Fruit fly (Drosophila melanogaster) whole organism, embryonic: ENCODE data around the gene Atat.
A peak's percentile ranks its signal among the peaks of the same experiment; 100 is the strongest.

Experiments used
- ATbp ChIP-seq: fragments of 200-800 bp; sonication (Bioruptor generic); optimal IDR thresholded peaks from 2 replicates; lab custom pipeline; 2017; ENCODE audit warnings: missing biosample characterization, mild to moderate bottlenecking, missing genetic modification characterization, missing genetic modification reagents
- Adf1 ChIP-seq: fragments of 200-800 bp; sonication (Bioruptor generic); IDR thresholded peaks from 2 replicates; pipeline ENCODE4 v1.3.6; 2022; ENCODE audit warnings: missing biosample characterization, missing genetic modification characterization
- Atf-2 ChIP-seq: fragments of 200-800 bp; sonication (Bioruptor generic); optimal IDR thresholded peaks from 2 replicates; lab custom pipeline; 2016; ENCODE audit warnings: missing biosample characterization, missing genetic modification characterization
- Bteb2 ChIP-seq: fragments of 200-800 bp; sonication (Bioruptor generic); optimal IDR thresholded peaks from 2 replicates; lab custom pipeline; 2016; ENCODE audit warnings: missing biosample characterization, missing genetic modification characterization
- CG10274 ChIP-seq: fragments of 200-800 bp; sonication (Bioruptor generic); optimal IDR thresholded peaks from 3 replicates; lab custom pipeline; 2017; ENCODE audit warnings: missing biosample characterization, mild to moderate bottlenecking, missing genetic modification characterization
- CG11093 ChIP-seq: fragments of 200-800 bp; sonication (Bioruptor generic); IDR thresholded peaks from 3 replicates; pipeline ENCODE4 v1.3.6; 2022; ENCODE audit warnings: missing biosample characterization, missing genetic modification characterization
- CG11456 ChIP-seq: fragments of 200-800 bp; sonication (Bioruptor generic); IDR thresholded peaks from 3 replicates; pipeline ENCODE4 v1.3.6; 2022; ENCODE audit warnings: missing biosample characterization, missing genetic modification characterization
- CG12155 ChIP-seq: fragments of 200-800 bp; sonication (Bioruptor generic); optimal IDR thresholded peaks from 3 replicates; lab custom pipeline; 2016; ENCODE audit warnings: missing biosample characterization, missing genetic modification characterization
- CG12219 ChIP-seq: fragments of 200-800 bp; sonication (Bioruptor generic); optimal IDR thresholded peaks from 3 replicates; lab custom pipeline; 2018; ENCODE audit warnings: missing biosample characterization, mild to moderate bottlenecking, missing genetic modification characterization
- CG1233 ChIP-seq: fragments of 200-800 bp; sonication (Bioruptor generic); optimal IDR thresholded peaks from 4 replicates; lab custom pipeline; 2018; ENCODE audit warnings: missing biosample characterization, mild to moderate bottlenecking, missing genetic modification characterization
- CG13123 ChIP-seq: fragments of 200-800 bp; sonication (Bioruptor generic); optimal IDR thresholded peaks from 2 replicates; lab custom pipeline; 2016; ENCODE audit warnings: missing biosample characterization, missing genetic modification characterization
- CG16813 ChIP-seq: fragments of 200-800 bp; sonication (Bioruptor generic); IDR thresholded peaks from 3 replicates; pipeline ENCODE4 v1.3.6; 2022; ENCODE audit warnings: missing biosample characterization, missing genetic modification characterization; ENCODE audit not compliant: partially characterized antibody
- CG18011 ChIP-seq: fragments of 200-800 bp; sonication (Bioruptor generic); optimal IDR thresholded peaks from 2 replicates; lab custom pipeline; 2017; ENCODE audit warnings: missing biosample characterization, missing genetic modification characterization, mild to moderate bottlenecking, moderate library complexity, missing genotype
- CG18619 ChIP-seq: fragments of 200-800 bp; sonication (Bioruptor generic); optimal IDR thresholded peaks from 3 replicates; lab custom pipeline; 2017; ENCODE audit warnings: missing biosample characterization, mild to moderate bottlenecking, missing genetic modification characterization
- CG31224 ChIP-seq: fragments of 200-800 bp; sonication (Bioruptor generic); IDR thresholded peaks from 2 replicates; pipeline ENCODE4 v1.3.6; 2022; ENCODE audit warnings: missing biosample characterization, missing genetic modification characterization
- CG33557 ChIP-seq: fragments of 200-800 bp; sonication (Bioruptor generic); optimal IDR thresholded peaks from 2 replicates; lab custom pipeline; 2019; ENCODE audit warnings: missing biosample characterization, mild to moderate bottlenecking, missing genetic modification characterization, moderate library complexity
- CG3995 ChIP-seq: fragments of 200-800 bp; sonication (Bioruptor generic); optimal IDR thresholded peaks from 3 replicates; lab custom pipeline; 2016; ENCODE audit warnings: missing biosample characterization, missing genetic modification characterization
- CG4282 ChIP-seq: fragments of 200-800 bp; sonication (Bioruptor generic); optimal IDR thresholded peaks from 2 replicates; lab custom pipeline; 2016; ENCODE audit warnings: missing biosample characterization, missing genetic modification characterization
- CG4360 ChIP-seq: fragments of 200-800 bp; sonication (Bioruptor generic); IDR thresholded peaks from 2 replicates; pipeline ENCODE4 v1.3.6; 2022; ENCODE audit warnings: missing biosample characterization, missing genetic modification characterization
- CG4730 ChIP-seq: fragments of 200-800 bp; sonication (Bioruptor generic); IDR thresholded peaks from 2 replicates; pipeline ENCODE4 v1.3.6; 2022; ENCODE audit warnings: missing biosample characterization, missing genetic modification characterization
- CG5953 ChIP-seq: fragments of 200-800 bp; sonication (Bioruptor generic); IDR thresholded peaks from 2 replicates; pipeline ENCODE4 v1.3.6; 2022; ENCODE audit warnings: missing biosample characterization, missing genetic modification characterization
- CG6175 ChIP-seq: fragments of 200-800 bp; sonication (Bioruptor generic); IDR thresholded peaks from 3 replicates; pipeline ENCODE4 v1.3.6; 2022; ENCODE audit warnings: missing biosample characterization, missing genetic modification characterization
- CG8290 ChIP-seq, 3 experiments: fragments of 200-800 bp; sonication (Bioruptor generic); optimal IDR thresholded peaks; 2 replicates each; lab custom pipeline; 2016 to 2019; ENCODE audit warnings: missing biosample characterization in 3 of 3, missing genetic modification characterization in 3 of 3, mild to moderate bottlenecking in 2 of 3, moderate library complexity in 1 of 3
- CG9797 ChIP-seq: fragments of 200-800 bp; sonication (Bioruptor generic); optimal IDR thresholded peaks from 3 replicates; lab custom pipeline; 2018; ENCODE audit warnings: missing biosample characterization, mild to moderate bottlenecking, missing genetic modification characterization
- D19A ChIP-seq: fragments of 200-800 bp; optimal IDR thresholded peaks from 3 replicates; lab custom pipeline; 2019; ENCODE audit warnings: missing biosample characterization, mild to moderate bottlenecking, missing genetic modification characterization, moderate library complexity
- Hey ChIP-seq: fragments of 200-800 bp; sonication (Bioruptor generic); optimal IDR thresholded peaks from 3 replicates; lab custom pipeline; 2018; ENCODE audit warnings: missing biosample characterization, mild to moderate bottlenecking, missing genetic modification characterization
- Max ChIP-seq: fragments of 200-800 bp; sonication (Bioruptor generic); optimal IDR thresholded peaks from 2 replicates; lab custom pipeline; 2016; ENCODE audit warnings: missing biosample characterization, mild to moderate bottlenecking, missing genetic modification characterization
- Med ChIP-seq: fragments of 200-800 bp; sonication (Bioruptor generic); peaks from one replicate; lab custom pipeline; 2016; ENCODE audit warnings: missing biosample characterization, missing genetic modification characterization, mild to moderate bottlenecking, inconsistent platforms, moderate library complexity
- Nf-YC ChIP-seq: fragments of 200-800 bp; optimal IDR thresholded peaks from 3 replicates; lab custom pipeline; 2019; ENCODE audit warnings: missing biosample characterization, mild to moderate bottlenecking, missing genetic modification characterization, moderate library complexity
- Rx ChIP-seq: fragments of 200-800 bp; sonication (Bioruptor generic); IDR thresholded peaks from 2 replicates; pipeline ENCODE4 v1.3.6; 2022; ENCODE audit warnings: missing biosample characterization, missing genetic modification characterization
- Xbp1 ChIP-seq: fragments of 200-800 bp; sonication (Bioruptor generic); optimal IDR thresholded peaks from 3 replicates; lab custom pipeline; 2016; ENCODE audit warnings: missing biosample characterization, mild to moderate bottlenecking, missing genetic modification characterization
- chif ChIP-seq, 2 experiments: fragments of 200-800 bp; sonication (Bioruptor generic); optimal IDR thresholded peaks; 3 replicates each; lab custom pipeline; 2016; ENCODE audit warnings: missing biosample characterization in 2 of 2, missing genetic modification characterization in 2 of 2
- ci ChIP-seq: fragments of 200-800 bp; sonication (Bioruptor generic); IDR thresholded peaks from 3 replicates; pipeline ENCODE4 v1.3.6; 2022; ENCODE audit warnings: missing biosample characterization, missing genetic modification characterization
- crol ChIP-seq: fragments of 200-800 bp; sonication (Bioruptor generic); IDR thresholded peaks from 2 replicates; pipeline ENCODE4 v1.3.6; 2022; ENCODE audit warnings: missing biosample characterization, missing genetic modification characterization
- da ChIP-seq: fragments of 200-800 bp; sonication (Bioruptor generic); optimal IDR thresholded peaks from 2 replicates; lab custom pipeline; 2016; ENCODE audit warnings: missing biosample characterization, missing genetic modification characterization
- ems ChIP-seq: fragments of 200-800 bp; sonication (Bioruptor generic); optimal IDR thresholded peaks from 3 replicates; lab custom pipeline; 2016; ENCODE audit warnings: missing biosample characterization, missing genetic modification characterization
- jigr1 ChIP-seq: fragments of 200-800 bp; sonication (Bioruptor generic); IDR thresholded peaks from 3 replicates; pipeline ENCODE4 v1.3.6; 2022; ENCODE audit warnings: missing biosample characterization, missing genetic modification characterization
- knrl ChIP-seq: fragments of 200-800 bp; sonication (Bioruptor generic); IDR thresholded peaks from 3 replicates; pipeline ENCODE4 v1.3.6; 2022; ENCODE audit warnings: missing biosample characterization, missing genetic modification characterization; ENCODE audit not compliant: partially characterized antibody
- luna ChIP-seq: fragments of 200-800 bp; sonication (Bioruptor generic); optimal IDR thresholded peaks from 2 replicates; lab custom pipeline; 2016; ENCODE audit warnings: missing biosample characterization, missing genetic modification characterization
- pan ChIP-seq, 4 experiments: fragments of >200 bp in 3 of 4; fragments of 200-800 bp in 1 of 4; sonication (Bioruptor generic) in 1 of 4; optimal IDR thresholded peaks in 3 of 4; IDR thresholded peaks in 1 of 4; 2 replicates each; pipeline versions ENCODE4 v1.3.6 to Lab custom; 2017 to 2022; ENCODE audit warnings: missing biosample characterization in 2 of 4, missing genetic modification characterization in 2 of 4, mixed read lengths in 1 of 4
- rib ChIP-seq: fragments of 200-800 bp; sonication (Bioruptor generic); IDR thresholded peaks from 2 replicates; pipeline ENCODE4 v1.3.6; 2022; ENCODE audit warnings: missing biosample characterization, missing genetic modification characterization
- schlank ChIP-seq: fragments of 200-800 bp; sonication (Bioruptor generic); optimal IDR thresholded peaks from 2 replicates; lab custom pipeline; 2018; ENCODE audit warnings: missing biosample characterization, mild to moderate bottlenecking, missing genetic modification characterization
- sd ChIP-seq: fragments of 200-800 bp; sonication (Bioruptor generic); optimal IDR thresholded peaks from 3 replicates; lab custom pipeline; 2018; ENCODE audit warnings: missing biosample characterization, mild to moderate bottlenecking, missing genetic modification characterization, moderate library complexity
- sima ChIP-seq: fragments of 200-800 bp; sonication (Bioruptor generic); optimal IDR thresholded peaks from 2 replicates; lab custom pipeline; 2016; ENCODE audit warnings: missing biosample characterization, missing genetic modification characterization
- sisA ChIP-seq: fragments of 200-800 bp; sonication (Bioruptor generic); IDR thresholded peaks from 2 replicates; pipeline ENCODE4 v1.3.6; 2022; ENCODE audit warnings: missing biosample characterization, missing genetic modification characterization
- slbo ChIP-seq: fragments of 200-800 bp; sonication (Bioruptor generic); IDR thresholded peaks from 2 replicates; pipeline ENCODE4 v1.3.6; 2022; ENCODE audit warnings: missing biosample characterization, missing genetic modification characterization
- tin ChIP-seq: fragments of 200-800 bp; sonication (Bioruptor generic); optimal IDR thresholded peaks from 3 replicates; lab custom pipeline; 2016; ENCODE audit warnings: missing biosample characterization, missing genetic modification characterization
- ttk ChIP-seq: fragments of 200-800 bp; sonication (Bioruptor generic); IDR thresholded peaks from 2 replicates; pipeline ENCODE4 v2.1.2; 2022; ENCODE audit warnings: missing biosample characterization, missing genetic modification characterization

Atat gene

DNA sequence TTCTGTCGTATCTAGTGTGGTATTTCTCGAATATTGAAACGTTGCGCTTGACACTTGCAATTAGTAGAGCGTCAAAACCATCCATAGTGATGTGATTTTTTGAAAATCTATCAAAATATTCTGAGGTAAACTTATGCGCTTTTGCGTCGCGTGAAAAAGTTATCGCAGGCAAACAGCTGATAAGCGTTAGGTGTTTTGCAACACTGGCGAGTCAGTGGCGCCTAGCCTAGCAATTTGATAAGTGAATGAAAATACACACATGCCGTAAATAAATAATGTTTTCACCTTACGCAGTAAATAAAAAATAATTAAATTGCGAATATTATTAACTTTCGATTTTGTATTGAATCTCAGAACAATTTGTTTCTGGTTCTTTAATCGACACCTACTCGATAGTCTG, 8.8 kb upstream of the Atat start, which contains the start of gene CG42526 (continued):
- TF ChIP-seq ems (GFP tag; lab: Kevin White, UChicago) (peak; percentile 26), ci (GFP tag; lab: Robert Waterston, UW) (peak; percentile 70), CG8290 (GFP tag; optimal IDR thresholded peaks at IDR 0.05; lab: Kevin White, UChicago) (peak; percentile 29), CG8290 (tag; optimal IDR thresholded peaks at IDR 0.05; lab: Kevin White, UChicago) (peak in 1 of 2 experiments; percentile 78), Atf-2 (peak; percentile 22), CG33557 (GFP tag; lab: Kevin White, UChicago) (no peak)

DNA sequence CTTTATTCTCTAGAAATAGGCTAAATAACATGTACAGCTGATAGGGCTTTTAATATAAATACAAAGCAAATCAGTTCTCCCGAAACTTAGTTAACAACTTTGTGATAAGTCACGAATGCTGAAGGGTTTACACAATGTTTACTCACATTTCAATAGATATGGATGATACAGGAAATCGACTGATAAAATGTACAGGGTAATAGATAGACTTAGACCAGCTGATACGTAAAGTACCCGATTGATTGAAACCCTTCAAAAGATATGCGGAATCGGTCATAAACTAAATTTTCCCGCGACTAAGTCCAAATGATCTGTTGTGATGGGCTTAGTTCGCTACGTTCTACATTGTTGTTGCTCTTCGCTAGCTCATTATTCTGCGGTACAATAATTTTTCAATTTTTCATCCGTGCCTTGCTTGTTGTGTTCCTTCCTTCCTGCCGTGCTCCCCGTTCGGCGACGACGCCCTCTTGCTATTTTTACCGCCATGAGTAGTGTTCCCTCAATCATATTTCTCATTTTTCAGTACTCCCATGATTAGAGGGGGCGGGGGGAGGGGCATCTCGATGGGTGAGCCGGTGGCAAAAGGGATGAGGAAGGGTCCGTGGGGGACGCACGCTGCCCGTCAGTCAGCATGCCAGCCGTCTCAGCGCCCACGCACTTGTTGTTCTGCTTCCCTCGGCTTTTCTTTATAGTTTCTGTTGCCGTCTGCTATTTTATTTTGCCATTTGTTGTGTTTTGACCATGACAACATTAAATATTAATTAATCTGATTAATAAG, 6.4 kb upstream of the Atat start:
- TF ChIP-seq Max (GFP tag; lab: Kevin White, UChicago), result no peak
- TF ChIP-seq pan (optimal IDR thresholded peaks at IDR 0.05; lab: Kevin White, UChicago), result no peak
- no peak for TF ChIP-seq pan (GFP tag; optimal IDR thresholded peaks at IDR 0.05 in 1 of 2, IDR thresholded peaks at IDR 0.05 in 1 of 2)
- TF ChIP-seq tin (GFP tag; lab: Kevin White, UChicago), result no peak
- no peak for TF ChIP-seq sima (GFP tag; lab: Kevin White, UChicago)
- peak; percentile 12; the same call in 1 of the 2 replicates for TF ChIP-seq Adf1 (GFP tag; lab: Robert Waterston, UW)
- TF ChIP-seq ATbp, result no peak
- no peak for TF ChIP-seq Bteb2 (GFP tag; lab: Kevin White, UChicago)
- peak; percentile 97 for TF ChIP-seq crol (GFP tag; lab: Robert Waterston, UW)
- TF ChIP-seq Rx (GFP tag; lab: Robert Waterston, UW), result no peak
- TF ChIP-seq CG10274 (GFP tag; lab: Kevin White, UChicago), result no peak
- no peak for TF ChIP-seq Nf-YC (tag; lab: Kevin White, UChicago)
- TF ChIP-seq CG31224 (GFP tag; lab: Robert Waterston, UW), result 0 out of 2 replicates have a peak, but pooled peaks have one; percentile 5
- no peak for TF ChIP-seq slbo (GFP tag; lab: Robert Waterston, UW)
- TF ChIP-seq CG18619 (GFP tag; lab: Kevin White, UChicago), result no peak
- no peak for TF ChIP-seq Xbp1 (GFP tag; lab: Kevin White, UChicago)
- no peak for TF ChIP-seq jigr1 (GFP tag; lab: Robert Waterston, UW)
- peak; percentile 71 for TF ChIP-seq Med (GFP tag; lab: Kevin White, UChicago)
- TF ChIP-seq CG4730 (GFP tag; lab: Robert Waterston, UW), result no peak
- no peak for TF ChIP-seq CG6175
- no peak for TF ChIP-seq chif (GFP tag; optimal IDR thresholded peaks at IDR 0.05; lab: Kevin White, UChicago)
- TF ChIP-seq CG3995 (GFP tag; lab: Kevin White, UChicago), result no peak
- TF ChIP-seq da (GFP tag; lab: Kevin White, UChicago), result no peak
- no peak for TF ChIP-seq D19A (tag; lab: Kevin White, UChicago)
- TF ChIP-seq knrl (GFP tag; lab: Robert Waterston, UW), result no peak
- no peak for TF ChIP-seq CG9797
- TF ChIP-seq CG4282 (GFP tag; lab: Kevin White, UChicago), result no peak
- no peak for TF ChIP-seq CG4360 (GFP tag; lab: Robert Waterston, UW)
- TF ChIP-seq sisA, result no peak
- no peak for TF ChIP-seq CG11093 (GFP tag; lab: Robert Waterston, UW)
- no peak for TF ChIP-seq CG16813 (GFP tag; lab: Robert Waterston, UW)
- no peak for TF ChIP-seq schlank (tag; lab: Kevin White, UChicago)
- no peak for TF ChIP-seq CG5953 (GFP tag; lab: Robert Waterston, UW)
- TF ChIP-seq sd (tag; lab: Kevin White, UChicago), result peak; percentile 82
- TF ChIP-seq CG13123 (GFP tag; lab: Kevin White, UChicago), result no peak
- TF ChIP-seq Hey (tag; lab: Kevin White, UChicago), result no peak
- TF ChIP-seq CG12155 (GFP tag; lab: Kevin White, UChicago), result no peak
- peak; percentile 47; the same call in 1 of the 3 replicates for TF ChIP-seq CG11456 (GFP tag; lab: Robert Waterston, UW)
- no peak for TF ChIP-seq luna (GFP tag; lab: Kevin White, UChicago)
- no peak for TF ChIP-seq CG18011 (GFP tag; lab: Kevin White, UChicago)
- TF ChIP-seq ttk (GFP tag; lab: Robert Waterston, UW), result no peak
- TF ChIP-seq rib, result peak; percentile 48; the same call in 1 of the 2 replicates
- TF ChIP-seq CG1233, result no peak
- no peak for TF ChIP-seq CG12219 (GFP tag; lab: Kevin White, UChicago)
